Fruit fly (Drosophila melanogaster): ENCODE results near the gene Ugt303A1.

Ugt303A1 gene

dm6 chr3R:11216156-11216630, 40.9 kb downstream of the Ugt303A1 start, which contains the start of the genes RpS25 and CG4820 (continued):
- TF ChIP-seq vnd (GFP tag; IDR thresholded peaks at IDR 0.05; ENCODE audit: partially characterized antibody) (peak; percentile 82), ro (GFP tag; IDR thresholded peaks at IDR 0.05) (no peak; the same call in 1 of the 2 replicates), gfzf (GFP tag; optimal IDR thresholded peaks at IDR 0.05) (peak; percentile 97), Trl (optimal IDR thresholded peaks at IDR 0.05) (no peak), Trl (GFP tag; optimal IDR thresholded peaks at IDR 0.05) (peak; percentile 96), hth (optimal IDR thresholded peaks at IDR 0.05) (no peak), NK7.1 (GFP tag; optimal IDR thresholded peaks at IDR 0.05) (peak; percentile 88), sug (tag; optimal IDR thresholded peaks at IDR 0.05) (peak; percentile 92), lbe (GFP tag; optimal IDR thresholded peaks at IDR 0.05) (peak; percentile 82), CG7357 (GFP tag; IDR thresholded peaks at IDR 0.05) (0 out of 3 replicates have a peak, but pooled peaks have one; percentile 31), CG1233 (GFP tag; optimal IDR thresholded peaks at IDR 0.05) (peak; percentile 94), CG6683 (GFP tag; optimal IDR thresholded peaks at IDR 0.05) (peak; percentile 87), CG17568 (GFP tag; optimal IDR thresholded peaks at IDR 0.05) (peak; percentile 93), crc (GFP tag; optimal IDR thresholded peaks at IDR 0.05) (peak; percentile 88), wdn (GFP tag; IDR thresholded peaks at IDR 0.05) (peak; percentile 77), yki (optimal IDR thresholded peaks at IDR 0.05) (no peak), CG1602 (GFP tag; optimal IDR thresholded peaks at IDR 0.05) (peak; percentile 61), CG33557 (GFP tag; optimal IDR thresholded peaks at IDR 0.05) (peak; percentile 92), nom (GFP tag; optimal IDR thresholded peaks at IDR 0.05) (peak; percentile 90), H2.0 (GFP tag; IDR thresholded peaks at IDR 0.05) (peak; percentile 84), en (GFP tag; optimal IDR thresholded peaks at IDR 0.05) (peak; percentile 88), CG17385 (GFP tag; optimal IDR thresholded peaks at IDR 0.05) (peak; percentile 89), sr (GFP tag; IDR thresholded peaks at IDR 0.05) (peak; percentile 82), gce (GFP tag; IDR thresholded peaks at IDR 0.05) (peak; percentile 86; the same call in 2 of the 3 replicates), CG11247 (GFP tag; IDR thresholded peaks at IDR 0.05) (peak; percentile 83), chinmo (GFP tag; IDR thresholded peaks at IDR 0.05; ENCODE audit: partially characterized antibody) (no peak), cato (GFP tag; optimal IDR thresholded peaks at IDR 0.05; ENCODE audit: borderline replicate concordance) (peak; percentile 82), Atf3 (GFP tag; optimal IDR thresholded peaks at IDR 0.05) (peak; percentile 86), CG12769 (tag; optimal IDR thresholded peaks at IDR 0.05) (peak; percentile 93), CG10209 (GFP tag; optimal IDR thresholded peaks at IDR 0.05) (peak; percentile 93), CG13775 (GFP tag; optimal IDR thresholded peaks at IDR 0.05) (peak; percentile 97), bcd (GFP tag; optimal IDR thresholded peaks at IDR 0.05) (peak; percentile 96), usp (GFP tag; optimal IDR thresholded peaks at IDR 0.05) (no peak), Mad (GFP tag; optimal IDR thresholded peaks at IDR 0.05) (peak; percentile 91), CG11456 (GFP tag; IDR thresholded peaks at IDR 0.05) (peak; percentile 91), caup (GFP tag; optimal IDR thresholded peaks at IDR 0.05; ENCODE audit: severe bottlenecking) (peak; percentile 97), chn (GFP tag; optimal IDR thresholded peaks at IDR 0.05) (peak; percentile 72), CG6254 (GFP tag; optimal IDR thresholded peaks at IDR 0.05) (peak; percentile 74), Six4 (GFP tag; optimal IDR thresholded peaks at IDR 0.05) (peak; percentile 71), org-1 (GFP tag; optimal IDR thresholded peaks at IDR 0.05) (peak; percentile 93), Pdp1 (GFP tag; optimal IDR thresholded peaks at IDR 0.05) (peak; percentile 86 to 91), p53 (GFP tag; optimal IDR thresholded peaks at IDR 0.05) (peak; percentile 93), CG10274 (GFP tag; optimal IDR thresholded peaks at IDR 0.05) (peak; percentile 88), CG10147 (GFP tag; optimal IDR thresholded peaks at IDR 0.05) (peak; percentile 89), CG4282 (GFP tag; optimal IDR thresholded peaks at IDR 0.05) (peak; percentile 62), knrl (GFP tag; IDR thresholded peaks at IDR 0.05; ENCODE audit: partially characterized antibody) (peak; percentile 91), cad (GFP tag; optimal IDR thresholded peaks at IDR 0.05) (no peak), CG17186 (GFP tag; optimal IDR thresholded peaks at IDR 0.05) (peak; percentile 98), CG15601 (tag; optimal IDR thresholded peaks at IDR 0.05) (peak; percentile 93), CG6854 (GFP tag; optimal IDR thresholded peaks at IDR 0.05) (peak; percentile 90), CG7745 (tag; optimal IDR thresholded peaks at IDR 0.05) (peak; percentile 39)
